Fruit fly (Drosophila melanogaster) whole organism: Measurements from ENCODE around the gene CG1246.

Source experiments
- CG8478 ChIP-seq: fragments of >200 bp; optimal IDR thresholded peaks from 2 replicates; lab custom pipeline; 2018; ENCODE audit warnings: inconsistent platforms
- Dll ChIP-seq: fragments of >200 bp; optimal IDR thresholded peaks from 2 replicates; lab custom pipeline; 2017
- EcR ChIP-seq, 2 experiments: fragments of >200 bp; optimal IDR thresholded peaks; 2 replicates each; lab custom pipeline; 2017; ENCODE audit warnings: missing biosample characterization in 2 of 2, missing genetic modification characterization in 2 of 2, missing genetic modification reagents in 2 of 2
- pan ChIP-seq: fragments of >200 bp; optimal IDR thresholded peaks from 2 replicates; lab custom pipeline; 2017
- psq ChIP-seq: fragments of >200 bp; optimal IDR thresholded peaks from 2 replicates; lab custom pipeline; 2017
- usp ChIP-seq: fragments of >200 bp; optimal IDR thresholded peaks from 2 replicates; lab custom pipeline; 2017; ENCODE audit warnings: missing biosample characterization, missing genetic modification characterization, mixed read lengths

DNA sequence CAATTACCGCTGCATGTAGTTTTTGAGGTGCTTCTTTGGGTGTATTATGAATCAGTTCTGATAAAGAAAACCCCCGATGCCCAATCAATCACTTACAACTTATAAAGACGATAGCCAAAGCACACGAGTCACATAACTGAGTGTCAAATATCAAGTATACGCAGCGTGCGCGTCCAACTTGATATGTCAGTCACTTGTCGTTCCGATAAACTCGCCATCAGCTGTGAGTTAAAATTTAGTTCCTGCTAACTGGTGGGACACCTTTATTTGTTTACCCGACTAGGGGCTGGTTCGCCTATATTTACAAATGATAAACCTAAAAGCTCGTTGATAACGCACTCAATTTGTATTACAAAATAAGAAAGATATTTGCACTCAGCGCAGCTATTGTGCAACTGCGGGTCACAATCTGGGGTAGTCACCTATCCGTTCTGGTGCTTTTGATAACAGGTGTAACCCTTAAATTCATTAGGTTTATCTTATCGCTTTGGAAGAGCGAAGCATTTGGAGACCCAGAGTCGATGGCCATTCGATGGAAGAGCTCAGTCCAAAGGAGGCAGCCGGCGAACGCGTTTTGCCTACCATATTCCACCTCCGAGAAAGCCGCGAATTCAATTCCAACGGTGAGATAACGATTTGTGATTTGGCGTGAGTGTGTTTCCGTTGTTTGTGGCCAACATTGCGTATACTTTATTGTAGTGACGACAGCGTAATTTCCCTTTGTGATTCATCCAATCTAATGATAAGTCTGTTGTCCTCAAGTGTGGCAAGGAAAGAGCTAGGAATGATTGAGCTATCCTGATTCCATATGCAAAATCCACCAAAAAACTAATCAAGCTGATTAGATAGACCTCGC is at the start of gene CG1246:
- TF ChIP-seq EcR (GFP tag; optimal IDR thresholded peaks at IDR 0.05; lab: Kevin White, UChicago): no peak
- no peak for TF ChIP-seq usp (GFP tag; lab: Kevin White, UChicago)
- TF ChIP-seq psq (lab: Kevin White, UChicago): no peak
- TF ChIP-seq pan (lab: Kevin White, UChicago): no peak
- no peak for TF ChIP-seq CG8478 (lab: Kevin White, UChicago)
- no peak for TF ChIP-seq Dll (lab: Kevin White, UChicago)
